Fruit fly (Drosophila melanogaster) whole organism, wandering third instar larva: Measurements from ENCODE around the gene CG7810.

ENCODE experiments used
- Abd-B ChIP-seq: fragments of >200 bp; optimal IDR thresholded peaks from 2 replicates; lab custom pipeline; 2017; ENCODE audit warnings: missing biosample characterization, missing genetic modification characterization
- CG32264 ChIP-seq: fragments of 200-800 bp; sonication (Bioruptor generic); optimal IDR thresholded peaks from 2 replicates; lab custom pipeline; 2016; ENCODE audit warnings: missing biosample characterization, missing genetic modification characterization
- CG9705 ChIP-seq: fragments of 200-800 bp; sonication (Bioruptor generic); optimal IDR thresholded peaks from 2 replicates; lab custom pipeline; 2018; ENCODE audit warnings: missing biosample characterization, mild to moderate bottlenecking, missing genetic modification characterization
- CrebA ChIP-seq: fragments of 200-800 bp; sonication (Bioruptor generic); optimal IDR thresholded peaks from 2 replicates; lab custom pipeline; 2016; ENCODE audit warnings: missing biosample characterization, mild to moderate bottlenecking, missing genetic modification characterization, borderline replicate concordance
- Dfd ChIP-seq: fragments of >200 bp; optimal IDR thresholded peaks from 2 replicates; lab custom pipeline; 2017; ENCODE audit warnings: missing biosample characterization, missing genetic modification characterization
- GATAd ChIP-seq: sonication (Bioruptor generic); optimal IDR thresholded peaks from 2 replicates; lab custom pipeline; 2016; ENCODE audit warnings: missing biosample characterization, missing genetic modification characterization
- HLH106 ChIP-seq: fragments of 200-800 bp; optimal IDR thresholded peaks from 3 replicates; lab custom pipeline; 2019; ENCODE audit warnings: missing biosample characterization, mild to moderate bottlenecking, missing genetic modification characterization, moderate library complexity
- Hr78 ChIP-seq: fragments of >200 bp; optimal IDR thresholded peaks from 2 replicates; lab custom pipeline; 2017; ENCODE audit warnings: missing biosample characterization, missing genetic modification characterization
- Hr83 ChIP-seq: fragments of 200-300 bp; sonication (Bioruptor generic); optimal IDR thresholded peaks from 2 replicates; lab custom pipeline; 2016; ENCODE audit warnings: missing biosample characterization, mild to moderate bottlenecking, missing genetic modification characterization, moderate library complexity; ENCODE audit not compliant: poor library complexity, severe bottlenecking
- Jra ChIP-seq: sonication (Bioruptor generic); optimal IDR thresholded peaks from 2 replicates; lab custom pipeline; 2016; ENCODE audit warnings: missing biosample characterization, missing genetic modification characterization
- Mio ChIP-seq: sonication (Bioruptor generic); optimal IDR thresholded peaks from 2 replicates; lab custom pipeline; 2016; ENCODE audit warnings: missing biosample characterization, missing genetic modification characterization
- Myc ChIP-seq: fragments of >200 bp; optimal IDR thresholded peaks from 2 replicates; lab custom pipeline; 2017
- N ChIP-seq: fragments of >200 bp; optimal IDR thresholded peaks from 2 replicates; lab custom pipeline; 2018; ENCODE audit warnings: missing biosample characterization, missing external identifiers, missing genetic modification characterization
- OdsH ChIP-seq: fragments of 200-800 bp; sonication (Bioruptor generic); optimal IDR thresholded peaks from 2 replicates; lab custom pipeline; 2016; ENCODE audit warnings: missing biosample characterization, mild to moderate bottlenecking, missing genetic modification characterization
- Rel ChIP-seq, 2 experiments: fragments of 200-800 bp; sonication (Bioruptor generic) in 1 of 2; optimal IDR thresholded peaks; 2 replicates in 1 of 2; 3 replicates in 1 of 2; lab custom pipeline; 2016 to 2019; ENCODE audit warnings: mild to moderate bottlenecking in 2 of 2, missing biosample characterization in 2 of 2, missing genetic modification characterization in 2 of 2, moderate library complexity in 1 of 2
- Vsx2 ChIP-seq: fragments of 200-300, 225-300 bp; sonication (Bioruptor generic); optimal IDR thresholded peaks from 2 replicates; lab custom pipeline; 2018; ENCODE audit warnings: missing biosample characterization, missing genetic modification characterization; ENCODE audit not compliant: partially characterized antibody
- br ChIP-seq: fragments of 200-800 bp; sonication (Bioruptor generic); optimal IDR thresholded peaks from 2 replicates; lab custom pipeline; 2016; ENCODE audit warnings: missing biosample characterization, missing genetic modification characterization
- brk ChIP-seq: fragments of 200-800 bp; sonication (Bioruptor generic); optimal IDR thresholded peaks from 2 replicates; lab custom pipeline; 2016; ENCODE audit warnings: missing biosample characterization, mild to moderate bottlenecking, missing genetic modification characterization
- dmrt93B ChIP-seq: fragments of 200-800 bp; sonication (Bioruptor generic); optimal IDR thresholded peaks from 2 replicates; lab custom pipeline; 2018; ENCODE audit warnings: missing biosample characterization, mild to moderate bottlenecking, missing genetic modification characterization
- ey ChIP-seq: fragments of 200-800 bp; sonication (Bioruptor generic); optimal IDR thresholded peaks from 2 replicates; lab custom pipeline; 2016; ENCODE audit warnings: missing biosample characterization, missing genetic modification characterization
- foxo ChIP-seq, 2 experiments: fragments of 200-800 bp; sonication (Bioruptor generic); optimal IDR thresholded peaks; 2 replicates in 1 of 2; 3 replicates in 1 of 2; lab custom pipeline; 2016 to 2017; ENCODE audit warnings: missing biosample characterization in 2 of 2, missing genetic modification characterization in 2 of 2
- fru ChIP-seq: fragments of 200-800 bp; sonication (Bioruptor generic); optimal IDR thresholded peaks from 3 replicates; lab custom pipeline; 2016; ENCODE audit warnings: missing biosample characterization, mild to moderate bottlenecking, missing genetic modification characterization
- h ChIP-seq: fragments of 200-800 bp; sonication (Bioruptor generic); optimal IDR thresholded peaks from 3 replicates; lab custom pipeline; 2016; ENCODE audit warnings: missing biosample characterization, mild to moderate bottlenecking, missing genetic modification characterization
- jim ChIP-seq: fragments of 175-275, 200-325 bp; sonication (Bioruptor generic); optimal IDR thresholded peaks from 2 replicates; lab custom pipeline; 2016; ENCODE audit warnings: missing biosample characterization, mild to moderate bottlenecking, missing genetic modification characterization
- lola ChIP-seq: fragments of >200 bp; optimal IDR thresholded peaks from 2 replicates; lab custom pipeline; 2017; ENCODE audit warnings: missing biosample characterization, missing genetic modification characterization
- pan ChIP-seq: fragments of >200 bp; optimal IDR thresholded peaks from 2 replicates; lab custom pipeline; 2017
- psq ChIP-seq: fragments of 200-800 bp; sonication (Bioruptor generic); optimal IDR thresholded peaks from 3 replicates; lab custom pipeline; 2017; ENCODE audit warnings: missing biosample characterization, mild to moderate bottlenecking, missing genetic modification characterization, moderate library complexity
- rgr ChIP-seq: fragments of 200-800 bp; sonication (Bioruptor generic); optimal IDR thresholded peaks from 3 replicates; lab custom pipeline; 2016; ENCODE audit warnings: missing biosample characterization, mild to moderate bottlenecking, missing genetic modification characterization
- sage ChIP-seq: fragments of 200-800 bp; sonication (Bioruptor generic); optimal IDR thresholded peaks from 2 replicates; lab custom pipeline; 2016; ENCODE audit warnings: missing biosample characterization, mild to moderate bottlenecking, missing genetic modification characterization
- sv ChIP-seq: fragments of 200-800 bp; sonication (Bioruptor generic); optimal IDR thresholded peaks from 3 replicates; lab custom pipeline; 2016; ENCODE audit warnings: missing biosample characterization, missing genetic modification characterization
- tai ChIP-seq: sonication (Bioruptor generic); optimal IDR thresholded peaks from 2 replicates; lab custom pipeline; 2016; ENCODE audit warnings: missing biosample characterization, missing genetic modification characterization
- usp ChIP-seq: fragments of >200 bp; optimal IDR thresholded peaks from 2 replicates; lab custom pipeline; 2017; ENCODE audit warnings: missing biosample characterization, missing genetic modification characterization
- woc ChIP-seq: sonication (Bioruptor generic); optimal IDR thresholded peaks from 2 replicates; lab custom pipeline; 2016; ENCODE audit warnings: missing biosample characterization, mild to moderate bottlenecking, missing genetic modification characterization

Gene CG7810

dm6 chr2L:8333185-8333584 is 22.2 kb upstream of the CG7810 start:
- TF ChIP-seq h (GFP tag; lab: Kevin White, UChicago) (no peak), Abd-B (GFP tag; lab: Kevin White, UChicago) (no peak), N (GFP tag; lab: Kevin White, UChicago) (no peak), Myc (no peak), lola (no peak), Dfd (GFP tag; lab: Kevin White, UChicago) (no peak), Hr78 (GFP tag; lab: Kevin White, UChicago) (no peak), CrebA (GFP tag; lab: Kevin White, UChicago) (no peak), woc (GFP tag; lab: Kevin White, UChicago) (no peak), pan (lab: Kevin White, UChicago) (no peak), rgr (no peak), usp (GFP tag; lab: Kevin White, UChicago) (no peak), CG32264 (GFP tag; lab: Kevin White, UChicago) (no peak)

- TF ChIP-seq CrebA (GFP tag; lab: Kevin White, UChicago) = no peak
- no peak for TF ChIP-seq CG32264 (GFP tag; lab: Kevin White, UChicago)
- no peak for TF ChIP-seq foxo (GFP tag; optimal IDR thresholded peaks at IDR 0.05; lab: Kevin White, UChicago)
- no peak for TF ChIP-seq OdsH (GFP tag; lab: Kevin White, UChicago)
- no peak for TF ChIP-seq Jra (GFP tag; lab: Kevin White, UChicago)
- TF ChIP-seq HLH106 (tag; lab: Kevin White, UChicago) = no peak
- no peak for TF ChIP-seq tai
- no peak for TF ChIP-seq sv (GFP tag; lab: Kevin White, UChicago)
- TF ChIP-seq psq (GFP tag; lab: Kevin White, UChicago) = no peak
- TF ChIP-seq Hr78 (GFP tag; lab: Kevin White, UChicago) = no peak
- TF ChIP-seq Mio = no peak
- TF ChIP-seq br = no peak
- TF ChIP-seq Rel (GFP tag; optimal IDR thresholded peaks at IDR 0.05; lab: Kevin White, UChicago) = no peak
- no peak for TF ChIP-seq Rel (tag; optimal IDR thresholded peaks at IDR 0.05; lab: Kevin White, UChicago)
- TF ChIP-seq pan (lab: Kevin White, UChicago) = no peak
- no peak for TF ChIP-seq fru
- TF ChIP-seq ey (GFP tag; lab: Kevin White, UChicago) = no peak
- TF ChIP-seq CG9705 = no peak
- no peak for TF ChIP-seq dmrt93B
- TF ChIP-seq lola = no peak
- no peak for TF ChIP-seq Myc
Observed at dm6 chr2L:8328526-8329097, 17.6 kb upstream of the CG7810 start.

DNA sequence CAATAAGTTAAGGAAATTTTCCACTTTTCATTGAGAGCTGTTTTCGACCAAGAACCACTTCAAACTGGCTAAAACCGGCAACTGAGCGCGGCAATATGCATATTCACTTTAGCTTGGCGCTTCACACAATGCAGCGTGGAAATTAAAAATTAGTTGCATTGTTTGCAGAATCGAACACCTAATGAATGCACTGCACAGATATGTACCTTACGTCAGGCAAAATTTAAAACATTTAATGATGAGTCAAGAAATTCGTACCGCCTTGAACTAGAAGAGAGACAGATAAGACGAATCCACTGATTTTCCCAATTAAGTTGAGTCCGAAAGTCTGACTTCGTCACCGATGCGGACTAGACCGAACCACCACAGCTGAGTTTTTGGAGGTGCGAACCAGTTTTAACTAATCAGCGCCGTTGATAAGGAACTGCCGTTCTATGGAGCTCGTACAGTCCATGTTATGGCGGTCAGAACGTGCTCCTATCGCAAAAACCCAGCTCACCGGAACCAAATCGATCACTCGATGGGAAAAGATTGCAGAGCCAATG is 16.9 kb upstream of the CG7810 start:
- no peak for TF ChIP-seq Rel (GFP tag; optimal IDR thresholded peaks at IDR 0.05; lab: Kevin White, UChicago)
- no peak for TF ChIP-seq Rel (tag; optimal IDR thresholded peaks at IDR 0.05; lab: Kevin White, UChicago)
- no peak for TF ChIP-seq Jra (GFP tag; lab: Kevin White, UChicago)
- TF ChIP-seq Dfd (GFP tag; lab: Kevin White, UChicago) = no peak
- TF ChIP-seq pan (lab: Kevin White, UChicago) = no peak
- no peak for TF ChIP-seq Hr78 (GFP tag; lab: Kevin White, UChicago)
- no peak for TF ChIP-seq Myc
- TF ChIP-seq HLH106 (tag; lab: Kevin White, UChicago) = no peak
- TF ChIP-seq sv (GFP tag; lab: Kevin White, UChicago) = no peak
- no peak for TF ChIP-seq CG32264 (GFP tag; lab: Kevin White, UChicago)
- no peak for TF ChIP-seq tai
- TF ChIP-seq CG9705 = no peak
- no peak for TF ChIP-seq CrebA (GFP tag; lab: Kevin White, UChicago)
- no peak for TF ChIP-seq jim (GFP tag; lab: Kevin White, UChicago)
- no peak for TF ChIP-seq ey (GFP tag; lab: Kevin White, UChicago)
- no peak for TF ChIP-seq Vsx2 (GFP tag; lab: Kevin White, UChicago)
- TF ChIP-seq N (GFP tag; lab: Kevin White, UChicago) = no peak
- TF ChIP-seq Hr83 = no peak
- no peak for TF ChIP-seq foxo (GFP tag; optimal IDR thresholded peaks at IDR 0.05; lab: Kevin White, UChicago)
- TF ChIP-seq lola = no peak

DNA sequence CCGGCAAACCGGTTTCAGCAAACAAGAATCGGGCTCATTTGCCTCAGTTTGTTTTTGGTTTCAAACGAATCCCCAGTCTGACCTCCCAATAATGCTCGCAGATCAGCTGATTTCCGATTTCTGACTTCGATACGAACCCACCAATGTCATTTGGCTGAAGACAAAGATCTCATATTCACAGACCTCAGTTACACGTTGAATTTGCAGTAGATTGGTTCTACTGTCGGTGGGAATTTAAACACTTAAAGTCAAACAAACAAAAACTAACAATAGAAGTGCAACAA is 16.2 kb upstream of the CG7810 start, which contains the start of gene CG14275:
Gene CG14275 (plus strand): TSS at position 185 of the 284 bp plus-strand sequence.
- TF ChIP-seq brk (no peak), Dfd (GFP tag; lab: Kevin White, UChicago) (no peak), CG9705 (no peak), Myc (no peak), fru (no peak), sage (GFP tag; lab: Kevin White, UChicago) (no peak), dmrt93B (no peak), ey (GFP tag; lab: Kevin White, UChicago) (no peak), psq (GFP tag; lab: Kevin White, UChicago) (no peak), tai (no peak), Mio (no peak), jim (GFP tag; lab: Kevin White, UChicago) (no peak), HLH106 (tag; lab: Kevin White, UChicago) (no peak), sv (GFP tag; lab: Kevin White, UChicago) (no peak), Hr78 (GFP tag; lab: Kevin White, UChicago) (no peak), CG32264 (GFP tag; lab: Kevin White, UChicago) (no peak), GATAd (GFP tag; lab: Kevin White, UChicago) (no peak), CrebA (GFP tag; lab: Kevin White, UChicago) (no peak), N (GFP tag; lab: Kevin White, UChicago) (no peak)
